Fruit fly (Drosophila melanogaster): ENCODE measurements around the gene Serinc.
A peak's percentile ranks its signal among the peaks of the same experiment; 100 is the strongest.

The Serinc gene

DNA sequence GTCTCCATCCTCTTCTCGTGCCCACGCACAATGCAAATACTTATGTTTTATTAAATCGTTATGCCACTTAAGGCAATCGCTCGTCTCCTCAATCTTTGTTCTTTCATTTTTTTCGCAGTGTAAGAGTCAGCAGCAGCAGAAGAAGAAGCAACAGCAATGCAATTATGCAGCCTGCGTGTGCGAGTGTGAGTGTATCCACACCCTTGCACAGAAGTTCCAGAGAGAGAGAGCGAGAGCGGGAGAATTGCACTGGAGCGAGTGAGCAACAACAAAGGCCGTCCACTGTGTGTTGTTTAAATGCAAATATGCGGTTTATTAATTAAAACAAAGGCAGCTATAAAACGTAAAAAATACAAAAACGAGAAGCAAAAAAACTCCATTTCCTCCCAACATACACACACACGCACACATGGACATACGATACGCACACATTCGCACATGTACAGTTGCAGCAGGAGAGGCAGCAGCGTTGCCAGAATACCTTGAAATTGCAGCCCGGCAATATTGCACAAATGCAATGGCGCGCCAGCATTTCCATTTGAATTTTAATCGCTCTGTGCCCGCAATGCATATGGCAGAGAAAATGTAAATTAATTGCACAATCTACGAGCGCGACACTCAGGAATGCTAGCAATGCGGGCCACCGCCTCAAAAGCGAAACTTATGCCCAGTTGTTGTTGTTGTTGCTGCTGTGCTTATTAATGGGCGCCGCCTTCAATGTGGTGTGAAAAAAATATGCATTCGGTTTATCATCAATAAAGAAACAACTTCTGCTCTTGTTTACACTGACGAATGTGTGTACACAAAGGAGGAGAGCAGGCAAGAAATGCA is 3.7 kb upstream of the Serinc start (continued):
- peak; percentile 34 for TF ChIP-seq CG8924 (tag; optimal IDR thresholded peaks at IDR 0.05)
- TF ChIP-seq row (GFP tag; IDR thresholded peaks at IDR 0.05): no peak
- no peak for TF ChIP-seq fu2 (GFP tag; optimal IDR thresholded peaks at IDR 0.05)
- peak; percentile 95 for TF ChIP-seq fd102C (GFP tag; optimal IDR thresholded peaks at IDR 0.05)
- TF ChIP-seq sd (tag; optimal IDR thresholded peaks at IDR 0.05): peak; percentile 97
- peak; percentile 78; the same call in 1 of the 2 replicates for TF ChIP-seq chm (GFP tag; IDR thresholded peaks at IDR 0.05)
- no peak for TF ChIP-seq Bgb (GFP tag; IDR thresholded peaks at IDR 0.05; ENCODE audit: partially characterized antibody)
- TF ChIP-seq nerfin-1 (tag; optimal IDR thresholded peaks at IDR 0.05): peak; percentile 46
- TF ChIP-seq org-1 (GFP tag; optimal IDR thresholded peaks at IDR 0.05): peak; percentile 70
- TF ChIP-seq CG5245 (GFP tag; optimal IDR thresholded peaks at IDR 0.05): peak; percentile 32
- no peak for TF ChIP-seq CG7271 (tag; optimal IDR thresholded peaks at IDR 0.05)
- TF ChIP-seq CG12236 (GFP tag; optimal IDR thresholded peaks at IDR 0.05): peak; percentile 54
- TF ChIP-seq Optix (GFP tag; IDR thresholded peaks at IDR 0.05): 0 out of 3 replicates have a peak, but pooled peaks have one; percentile 13
- no peak for TF ChIP-seq CG11247 (GFP tag; IDR thresholded peaks at IDR 0.05)
- TF ChIP-seq CG17802 (tag; optimal IDR thresholded peaks at IDR 0.05): no peak
- TF ChIP-seq CG17359 (tag; optimal IDR thresholded peaks at IDR 0.05): peak; percentile 46
- TF ChIP-seq CG5180 (GFP tag; optimal IDR thresholded peaks at IDR 0.05): peak; percentile 46
- TF ChIP-seq Dp (GFP tag; optimal IDR thresholded peaks at IDR 0.05): peak; percentile 57
- TF ChIP-seq CG1024 (GFP tag; IDR thresholded peaks at IDR 0.05): peak; percentile 38; the same call in 1 of the 2 replicates
- no peak for TF ChIP-seq CG10274 (GFP tag; optimal IDR thresholded peaks at IDR 0.05)
- peak; percentile 34 for TF ChIP-seq CG18262 (tag; optimal IDR thresholded peaks at IDR 0.05)
- no peak for TF ChIP-seq C15 (GFP tag; IDR thresholded peaks at IDR 0.05)
- TF ChIP-seq CG9817 (tag; optimal IDR thresholded peaks at IDR 0.05): no peak
- peak; percentile 58 to 63 for TF ChIP-seq Trl (optimal IDR thresholded peaks at IDR 0.05)
- peak; percentile 27 for TF ChIP-seq Trl (GFP tag; optimal IDR thresholded peaks at IDR 0.05)
- peak; percentile 32 for TF ChIP-seq YL-1 (GFP tag; optimal IDR thresholded peaks at IDR 0.05)
- no peak for TF ChIP-seq dati (GFP tag; IDR thresholded peaks at IDR 0.05)
- no peak for TF ChIP-seq Dref (GFP tag; IDR thresholded peaks at IDR 0.05)
- TF ChIP-seq CG31441 (GFP tag; IDR thresholded peaks at IDR 0.05): 0 out of 2 replicates have a peak, but pooled peaks have one; percentile 23
- peak; percentile 40 for TF ChIP-seq CG10543 (GFP tag; optimal IDR thresholded peaks at IDR 0.05)
- no peak for TF ChIP-seq Nf-YC (tag; optimal IDR thresholded peaks at IDR 0.05)
- peak; percentile 48 for TF ChIP-seq fd64A (GFP tag; optimal IDR thresholded peaks at IDR 0.05)
- no peak for TF ChIP-seq CG3726 (GFP tag; IDR thresholded peaks at IDR 0.05)
- TF ChIP-seq fd96Cb (tag; optimal IDR thresholded peaks at IDR 0.05): peak; percentile 6
- TF ChIP-seq ro (GFP tag; IDR thresholded peaks at IDR 0.05): no peak
- TF ChIP-seq CG13296 (GFP tag; optimal IDR thresholded peaks at IDR 0.05): no peak
- TF ChIP-seq CG7987 (GFP tag; optimal IDR thresholded peaks at IDR 0.05): peak; percentile 4
- peak; percentile 17 for TF ChIP-seq CG30431 (GFP tag; optimal IDR thresholded peaks at IDR 0.05)
- peak; percentile 46 for TF ChIP-seq Mes4 (GFP tag; optimal IDR thresholded peaks at IDR 0.05)
- TF ChIP-seq GATAe (GFP tag; conservative IDR thresholded peaks at IDR 0.05): no peak
- TF ChIP-seq CG16863 (GFP tag; optimal IDR thresholded peaks at IDR 0.05): peak; percentile 4
- peak; percentile 41 for TF ChIP-seq Camta (GFP tag; optimal IDR thresholded peaks at IDR 0.05)
- peak; percentile 75 for TF ChIP-seq CG2202 (tag; optimal IDR thresholded peaks at IDR 0.05)
- TF ChIP-seq CG4707 (GFP tag; optimal IDR thresholded peaks at IDR 0.05): peak; percentile 5
- TF ChIP-seq ken (GFP tag; IDR thresholded peaks at IDR 0.05): 0 out of 3 replicates have a peak, but pooled peaks have one; percentile 33
- TF ChIP-seq Usf (GFP tag; optimal IDR thresholded peaks at IDR 0.05): no peak
- TF ChIP-seq bcd (GFP tag; optimal IDR thresholded peaks at IDR 0.05): peak; percentile 29
- peak; percentile 31 for TF ChIP-seq CG13123 (GFP tag; optimal IDR thresholded peaks at IDR 0.05)
- TF ChIP-seq CG1529 (GFP tag; optimal IDR thresholded peaks at IDR 0.05): peak; percentile 44

All from whole organism, embryonic.